Fruit fly (Drosophila melanogaster): ENCODE results near the gene CG13876.

DNA sequence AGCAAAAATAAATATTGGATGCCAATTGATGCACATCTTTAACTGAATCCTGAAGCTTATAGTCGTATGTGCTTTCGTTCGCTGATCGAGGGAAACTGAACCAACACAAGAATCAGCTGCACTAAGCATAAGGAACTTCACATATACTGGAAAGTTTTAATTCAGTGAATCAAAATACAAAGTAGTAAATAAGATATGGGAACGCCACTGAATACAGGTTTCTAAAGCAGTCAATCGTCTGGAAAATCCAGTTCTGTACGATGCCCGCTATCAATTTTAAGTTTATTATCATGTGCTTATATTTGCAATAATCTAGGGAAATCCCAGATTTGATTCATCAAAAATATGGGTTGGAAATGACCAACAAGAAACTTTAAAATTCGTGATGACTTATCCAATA, 26.3 kb downstream of the CG13876 start, which contains the start of gene CG34454:
- TF ChIP-seq CG17806 (tag; optimal IDR thresholded peaks at IDR 0.05) (no peak), Snoo (tag; optimal IDR thresholded peaks at IDR 0.05) (no peak), EcR (GFP tag; optimal IDR thresholded peaks at IDR 0.05) (no peak), Ets98B (GFP tag; IDR thresholded peaks at IDR 0.05) (no peak), Pif1A (GFP tag; optimal IDR thresholded peaks at IDR 0.05) (no peak), CG10348 (GFP tag; IDR thresholded peaks at IDR 0.05) (no peak), CG9948 (tag; optimal IDR thresholded peaks at IDR 0.05) (no peak), CG4496 (GFP tag; IDR thresholded peaks at IDR 0.05) (no peak), rn (GFP tag; IDR thresholded peaks at IDR 0.05) (no peak)
